Worm (Caenorhabditis elegans): ENCODE measurements around the gene T06C12.11.

ce11 chrV:15880705-15881104, 12.1 kb upstream of the T06C12.11 start:
- no peak for TF ChIP-seq lin-39 (tag; optimal IDR thresholded peaks at IDR 0.05)
- TF ChIP-seq unc-130 (tag; optimal IDR thresholded peaks at IDR 0.05): no peak
- peak; percentile 10 to 40 for TF ChIP-seq efl-1 (optimal IDR thresholded peaks at IDR 0.05)
- no peak for TF ChIP-seq efl-1 (GFP tag; optimal IDR thresholded peaks at IDR 0.05 in 1 of 2)
- TF ChIP-seq irx-1 (tag; optimal IDR thresholded peaks at IDR 0.05): peak; percentile 34

All from whole organism, L1 larva.